Fruit fly (Drosophila melanogaster) whole organism, embryonic: Measurements from ENCODE around the gene CG3630.
A peak's percentile ranks its signal among the peaks of the same experiment; 100 is the strongest.

Experiments used
- CG10543 ChIP-seq: fragments of 200-800 bp; sonication (Bioruptor generic); optimal IDR thresholded peaks from 3 replicates; lab custom pipeline; 2017; ENCODE audit warnings: missing biosample characterization, mild to moderate bottlenecking, missing genetic modification characterization, moderate library complexity
- CG10654 ChIP-seq: fragments of 200-800 bp; sonication (Bioruptor generic); optimal IDR thresholded peaks from 2 replicates; lab custom pipeline; 2016; ENCODE audit warnings: missing biosample characterization, missing genetic modification characterization
- CG10979 ChIP-seq: fragments of 200-800 bp; sonication (Bioruptor generic); optimal IDR thresholded peaks from 2 replicates; lab custom pipeline; 2018; ENCODE audit warnings: missing biosample characterization, mild to moderate bottlenecking, missing genetic modification characterization, moderate library complexity
- CG12769 ChIP-seq: fragments of 200-800 bp; sonication (Bioruptor generic); optimal IDR thresholded peaks from 2 replicates; lab custom pipeline; 2019; ENCODE audit warnings: missing biosample characterization, mild to moderate bottlenecking, missing genetic modification characterization, moderate library complexity
- CG13287 ChIP-seq: fragments of 200-800 bp; sonication (Bioruptor generic); IDR thresholded peaks from 2 replicates; pipeline ENCODE4 v1.3.6; 2022; ENCODE audit warnings: missing biosample characterization, missing genetic modification characterization; ENCODE audit not compliant: partially characterized antibody
- CG4328 ChIP-seq: fragments of 200-800 bp; sonication (Bioruptor generic); optimal IDR thresholded peaks from 3 replicates; lab custom pipeline; 2017; ENCODE audit warnings: missing biosample characterization, missing genetic modification reagents, missing genetic modification characterization
- CG6765 ChIP-seq: fragments of 200-800 bp; sonication (Bioruptor generic); optimal IDR thresholded peaks from 3 replicates; lab custom pipeline; 2017; ENCODE audit warnings: missing biosample characterization, mild to moderate bottlenecking, missing genetic modification characterization
- CG7372 ChIP-seq: fragments of 200-800 bp; sonication (Bioruptor generic); IDR thresholded peaks from 2 replicates; pipeline ENCODE4 v1.3.6; 2022; ENCODE audit warnings: missing biosample characterization, missing genetic modification characterization
- CG9437 ChIP-seq: fragments of 200-800 bp; sonication (Bioruptor generic); optimal IDR thresholded peaks from 2 replicates; lab custom pipeline; 2018; ENCODE audit warnings: missing biosample characterization, mild to moderate bottlenecking, missing genetic modification characterization
- Camta ChIP-seq: fragments of 200-800 bp; sonication (Bioruptor generic); optimal IDR thresholded peaks from 2 replicates; lab custom pipeline; 2016; ENCODE audit warnings: missing biosample characterization, missing genetic modification characterization
- Deaf1 ChIP-seq: fragments of 200-800 bp; optimal IDR thresholded peaks from 3 replicates; lab custom pipeline; 2019; ENCODE audit warnings: missing biosample characterization, mild to moderate bottlenecking, missing genetic modification characterization, moderate library complexity
- Fer1 ChIP-seq: fragments of 200-800 bp; sonication (Bioruptor generic); optimal IDR thresholded peaks from 2 replicates; lab custom pipeline; 2017; ENCODE audit warnings: missing biosample characterization, mild to moderate bottlenecking, missing genetic modification characterization
- Lim3 ChIP-seq: fragments of 200-800 bp; sonication (Bioruptor generic); IDR thresholded peaks from 2 replicates; pipeline ENCODE4 v1.3.6; 2022; ENCODE audit warnings: missing biosample characterization, missing genetic modification characterization
- Med ChIP-seq: fragments of 200-800 bp; sonication (Bioruptor generic); peaks from one replicate; lab custom pipeline; 2016; ENCODE audit warnings: missing biosample characterization, missing genetic modification characterization, mild to moderate bottlenecking, inconsistent platforms, moderate library complexity
- Pdp1 ChIP-seq, 2 experiments: fragments of 200-800 bp; sonication (Bioruptor generic); optimal IDR thresholded peaks; 3 replicates each; lab custom pipeline; 2016; ENCODE audit warnings: missing biosample characterization in 2 of 2, missing genetic modification characterization in 2 of 2, mild to moderate bottlenecking in 1 of 2, moderate library complexity in 1 of 2
- Poxn ChIP-seq: fragments of 200-800 bp; sonication (Bioruptor generic); IDR thresholded peaks from 2 replicates; pipeline ENCODE4 v1.3.6; 2022; ENCODE audit warnings: missing biosample characterization, missing genetic modification characterization
- Sox102F ChIP-seq: fragments of 200-800 bp; sonication (Bioruptor generic); optimal IDR thresholded peaks from 2 replicates; lab custom pipeline; 2018; ENCODE audit warnings: missing biosample characterization, mild to moderate bottlenecking, missing genetic modification characterization, moderate library complexity
- TFAM ChIP-seq: fragments of 200-800 bp; sonication (Bioruptor generic); optimal IDR thresholded peaks from 2 replicates; lab custom pipeline; 2017; ENCODE audit warnings: missing biosample characterization, missing genetic modification characterization, inconsistent platforms
- Vsx1 ChIP-seq: fragments of 200-800 bp; sonication (Bioruptor generic); optimal IDR thresholded peaks from 2 replicates; lab custom pipeline; 2017; ENCODE audit warnings: missing biosample characterization, mild to moderate bottlenecking, missing genetic modification characterization, missing genetic modification reagents
- abd-A ChIP-seq: fragments of 200-800 bp; sonication (Bioruptor generic); optimal IDR thresholded peaks from 3 replicates; lab custom pipeline; 2019; ENCODE audit warnings: missing biosample characterization, mild to moderate bottlenecking, missing genetic modification characterization, moderate library complexity
- ac ChIP-seq: fragments of 200-800 bp; sonication (Bioruptor generic); optimal IDR thresholded peaks from 3 replicates; lab custom pipeline; 2017; ENCODE audit warnings: missing biosample characterization, mild to moderate bottlenecking, missing genetic modification characterization
- ap ChIP-seq: fragments of 200-800 bp; sonication (Bioruptor generic); IDR thresholded peaks from 2 replicates; pipeline ENCODE4 v1.3.6; 2022; ENCODE audit warnings: missing biosample characterization, missing genetic modification characterization
- btn ChIP-seq: fragments of 200-800 bp; sonication (Bioruptor generic); optimal IDR thresholded peaks from 2 replicates; lab custom pipeline; 2016; ENCODE audit warnings: missing biosample characterization, missing genetic modification characterization
- chinmo ChIP-seq: fragments of 200-800 bp; sonication (Bioruptor generic); IDR thresholded peaks from 4 replicates; pipeline ENCODE4 v1.3.6; 2022; ENCODE audit warnings: missing biosample characterization, missing genetic modification characterization; ENCODE audit not compliant: partially characterized antibody
- croc ChIP-seq: fragments of 200-800 bp; sonication (Bioruptor generic); conservative IDR thresholded peaks from 3 replicates; pipeline ENCODE4 v1.3.6; 2022; ENCODE audit warnings: missing biosample characterization, missing genetic modification characterization
- ems ChIP-seq: fragments of 200-800 bp; sonication (Bioruptor generic); optimal IDR thresholded peaks from 3 replicates; lab custom pipeline; 2016; ENCODE audit warnings: missing biosample characterization, missing genetic modification characterization
- fd102C ChIP-seq: fragments of 200-800 bp; sonication (Bioruptor generic); optimal IDR thresholded peaks from 2 replicates; lab custom pipeline; 2018; ENCODE audit warnings: missing biosample characterization, mild to moderate bottlenecking, missing genetic modification characterization, moderate library complexity
- hkb ChIP-seq, 2 experiments: fragments of 200-800 bp in 1 of 2; fragments of >200 bp in 1 of 2; sonication (Bioruptor generic) in 1 of 2; IDR thresholded peaks in 1 of 2; optimal IDR thresholded peaks in 1 of 2; 2 replicates each; pipeline versions ENCODE4 v1.3.6 to Lab custom; 2017 to 2022; ENCODE audit warnings: missing biosample characterization in 1 of 2, missing genetic modification characterization in 1 of 2
- ken ChIP-seq: fragments of 200-800 bp; sonication (Bioruptor generic); IDR thresholded peaks from 3 replicates; pipeline ENCODE4 v1.3.6; 2022; ENCODE audit warnings: missing biosample characterization, missing genetic modification characterization
- pros ChIP-seq: fragments of 200-800 bp; sonication (Bioruptor generic); optimal IDR thresholded peaks from 3 replicates; lab custom pipeline; 2019; ENCODE audit warnings: missing biosample characterization, mild to moderate bottlenecking, missing genetic modification characterization, moderate library complexity
- sd ChIP-seq: fragments of 200-800 bp; sonication (Bioruptor generic); optimal IDR thresholded peaks from 3 replicates; lab custom pipeline; 2018; ENCODE audit warnings: missing biosample characterization, mild to moderate bottlenecking, missing genetic modification characterization, moderate library complexity
- sens ChIP-seq: fragments of 200-800 bp; sonication (Bioruptor generic); peaks from one replicate; lab custom pipeline; 2016; ENCODE audit warnings: missing biosample characterization, missing genetic modification characterization
- seq ChIP-seq: fragments of 200-800 bp; sonication (Bioruptor generic); IDR thresholded peaks from 2 replicates; pipeline ENCODE4 v1.3.6; 2022; ENCODE audit warnings: missing biosample characterization, missing genetic modification characterization
- sr ChIP-seq: fragments of 200-800 bp; sonication (Bioruptor generic); IDR thresholded peaks from 3 replicates; pipeline ENCODE4 v1.3.6; 2022; ENCODE audit warnings: missing biosample characterization, missing genetic modification characterization

The CG3630 gene

DNA sequence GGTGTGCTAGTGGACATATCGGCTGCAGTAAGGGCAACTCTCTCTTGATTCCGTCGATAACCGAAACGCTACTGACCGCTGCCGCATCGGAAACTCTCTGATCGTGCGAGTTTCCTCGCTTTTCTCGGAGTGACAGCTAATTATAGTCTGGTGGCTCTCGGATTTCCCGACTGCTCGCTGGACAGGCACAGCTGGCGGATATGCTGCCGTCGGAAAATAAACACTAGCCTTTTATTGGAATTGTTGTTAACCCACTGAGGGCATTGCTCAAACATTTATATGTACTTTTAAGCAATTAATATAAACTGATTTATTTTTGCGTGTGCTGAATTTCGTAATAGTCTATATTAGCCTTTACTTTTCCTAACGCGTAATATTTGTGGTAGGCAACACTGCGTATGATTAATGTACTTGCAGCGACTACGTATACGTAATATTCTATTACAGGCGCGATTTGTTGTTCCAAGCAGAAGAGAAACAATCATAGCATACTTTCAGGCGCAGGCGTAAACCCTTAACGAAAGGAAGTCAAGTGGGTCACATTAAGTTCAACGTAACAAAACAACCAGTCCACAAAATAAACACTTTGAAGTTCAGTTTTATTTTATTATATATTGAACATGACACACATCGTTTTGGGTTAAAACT lies 51.9 kb downstream of the CG3630 start, which contains the start of gene SmydA-8:
SmydA-8 (minus strand) TSS at position 51 of the 648 bp plus-strand sequence.
- peak; percentile 98 for TF ChIP-seq CG9437 (GFP tag; lab: Kevin White, UChicago)
- no peak for TF ChIP-seq Fer1 (GFP tag; lab: Kevin White, UChicago)
- peak; percentile 27 for TF ChIP-seq Med (GFP tag; lab: Kevin White, UChicago)
- TF ChIP-seq Deaf1 (tag; lab: Kevin White, UChicago): peak; percentile 51
- no peak for TF ChIP-seq Sox102F
- TF ChIP-seq croc (GFP tag; lab: Robert Waterston, UW): no peak
- TF ChIP-seq fd102C (GFP tag; lab: Kevin White, UChicago): no peak
- no peak for TF ChIP-seq hkb (optimal IDR thresholded peaks at IDR 0.05; lab: Kevin White, UChicago)
- 0 out of 2 replicates have a peak, but pooled peaks have one; percentile 10 for TF ChIP-seq hkb (GFP tag; IDR thresholded peaks at IDR 0.05; lab: Robert Waterston, UW)
- peak; percentile 89 for TF ChIP-seq CG7372 (GFP tag; lab: Robert Waterston, UW)
- TF ChIP-seq Pdp1 (GFP tag; optimal IDR thresholded peaks at IDR 0.05; lab: Kevin White, UChicago): peak in 1 of 2 experiments; percentile 66
- TF ChIP-seq Poxn (GFP tag; lab: Robert Waterston, UW): no peak
- TF ChIP-seq Lim3 (GFP tag; lab: Robert Waterston, UW): no peak
- TF ChIP-seq CG6765 (GFP tag; lab: Kevin White, UChicago): no peak
- TF ChIP-seq seq (GFP tag; lab: Robert Waterston, UW): no peak
- TF ChIP-seq CG13287 (GFP tag; lab: Robert Waterston, UW): 0 out of 2 replicates have a peak, but pooled peaks have one; percentile 13
- peak; percentile 6 for TF ChIP-seq CG12769
- no peak for TF ChIP-seq Vsx1 (GFP tag; lab: Kevin White, UChicago)
- TF ChIP-seq sens (GFP tag; lab: Kevin White, UChicago): peak; percentile 19
- TF ChIP-seq CG10979 (tag; lab: Kevin White, UChicago): peak; percentile 57
- TF ChIP-seq, all 482 proteins: peak for 10

DNA sequence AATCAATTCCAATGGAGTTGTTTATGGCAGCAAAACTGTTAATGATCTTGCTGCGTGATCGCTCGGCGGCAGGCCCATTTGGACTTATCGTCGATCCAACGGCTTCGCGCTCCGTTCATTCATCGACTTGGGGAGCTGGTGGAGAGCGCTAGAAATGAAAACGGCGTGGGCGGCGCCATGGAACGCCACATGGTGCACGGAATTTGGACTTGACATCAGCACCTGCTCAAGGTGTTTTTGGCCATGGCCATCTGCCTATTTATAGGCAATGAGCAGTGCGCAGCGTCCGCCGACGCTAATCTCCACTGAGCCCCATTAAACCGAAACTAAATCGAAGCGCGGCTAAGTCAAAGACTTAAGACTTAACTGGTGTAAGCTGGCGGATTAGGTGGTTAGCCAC lies 56.5 kb downstream of the CG3630 start:
- TF ChIP-seq ac (GFP tag; lab: Kevin White, UChicago): no peak
- no peak for TF ChIP-seq pros
- TF ChIP-seq ken (GFP tag; lab: Robert Waterston, UW): no peak
- no peak for TF ChIP-seq Camta (GFP tag; lab: Kevin White, UChicago)
- TF ChIP-seq sr (GFP tag; lab: Robert Waterston, UW): peak; percentile 80
- peak; percentile 83 for TF ChIP-seq sd
- TF ChIP-seq TFAM: no peak
- TF ChIP-seq, all 482 proteins: peak for 2

DNA sequence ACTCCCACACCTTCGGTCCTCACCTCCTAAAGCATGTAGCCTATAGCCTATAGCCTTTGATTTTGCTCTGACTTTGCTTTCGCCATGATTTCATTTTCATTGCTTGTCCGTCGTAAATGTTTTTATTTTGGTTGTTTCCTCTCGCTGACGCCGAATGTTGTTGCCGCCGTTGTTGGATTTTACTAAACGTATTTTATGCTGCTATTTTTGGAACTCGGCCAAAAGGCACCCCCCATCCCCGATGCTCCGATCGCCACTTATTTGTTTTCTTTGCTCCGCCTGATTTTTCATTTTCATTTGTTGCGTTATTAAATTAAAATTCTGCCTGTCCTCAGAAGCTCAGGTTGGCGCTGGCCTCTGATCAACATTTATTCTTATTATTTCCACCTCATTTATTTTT lies 57.2 kb downstream of the CG3630 start:
- no peak for TF ChIP-seq CG10654
- TF ChIP-seq btn (GFP tag; lab: Kevin White, UChicago): no peak
- TF ChIP-seq ems (GFP tag; lab: Kevin White, UChicago): no peak
- peak; percentile 89 for TF ChIP-seq CG10543 (GFP tag; lab: Kevin White, UChicago)
- peak; percentile 46; the same call in 1 of the 3 replicates for TF ChIP-seq sr (GFP tag; lab: Robert Waterston, UW)
- peak; percentile 61 for TF ChIP-seq sd
- TF ChIP-seq Deaf1 (tag; lab: Kevin White, UChicago): peak; percentile 18
- peak; percentile 58 for TF ChIP-seq CG4328 (GFP tag; lab: Kevin White, UChicago)
- TF ChIP-seq abd-A (tag; lab: Kevin White, UChicago): peak; percentile 26
- TF ChIP-seq ap (GFP tag; lab: Robert Waterston, UW): no peak
- 0 out of 4 replicates have a peak, but pooled peaks have one; percentile 21 for TF ChIP-seq chinmo (GFP tag; lab: Robert Waterston, UW)
- TF ChIP-seq, all 482 proteins: peak for 7
